Fruit fly (Drosophila melanogaster) whole organism, embryonic: ENCODE data around the gene raw.

ENCODE experiments used
- CG10321 ChIP-seq: fragments of 200-800 bp; sonication (Bioruptor generic); IDR thresholded peaks from 2 replicates; pipeline ENCODE4 v1.3.6; 2022; ENCODE audit warnings: missing biosample characterization, missing genetic modification characterization
- CG14667 ChIP-seq: fragments of 200-800 bp; sonication (Bioruptor generic); IDR thresholded peaks from 2 replicates; pipeline ENCODE4 v1.3.6; 2022; ENCODE audit warnings: missing biosample characterization, missing genetic modification characterization
- CG15601 ChIP-seq: fragments of 200-800 bp; sonication (Bioruptor generic); optimal IDR thresholded peaks from 3 replicates; lab custom pipeline; 2019; ENCODE audit warnings: missing biosample characterization, mild to moderate bottlenecking, missing genetic modification characterization, moderate library complexity
- CG17802 ChIP-seq: fragments of 200-800 bp; sonication (Bioruptor generic); optimal IDR thresholded peaks from 2 replicates; lab custom pipeline; 2018; ENCODE audit warnings: missing biosample characterization, mild to moderate bottlenecking, missing genetic modification characterization, moderate library complexity
- CHES-1-like ChIP-seq: fragments of 200-800 bp; sonication (Bioruptor generic); optimal IDR thresholded peaks from 2 replicates; lab custom pipeline; 2016; ENCODE audit warnings: missing biosample characterization, missing genetic modification characterization
- Med ChIP-seq: fragments of 200-800 bp; sonication (Bioruptor generic); peaks from one replicate; lab custom pipeline; 2016; ENCODE audit warnings: missing biosample characterization, missing genetic modification characterization, mild to moderate bottlenecking, inconsistent platforms, moderate library complexity
- Meics ChIP-seq: fragments of 200-800 bp; sonication (Bioruptor generic); optimal IDR thresholded peaks from 2 replicates; lab custom pipeline; 2017; ENCODE audit warnings: missing biosample characterization, mild to moderate bottlenecking, missing genetic modification characterization
- Mes4 ChIP-seq: fragments of 200-800 bp; sonication (Bioruptor generic); optimal IDR thresholded peaks from 2 replicates; lab custom pipeline; 2016; ENCODE audit warnings: missing biosample characterization, missing genetic modification characterization
- Stat92E ChIP-seq, 3 experiments: fragments of >200 bp in 2 of 3; fragments of 200-800 bp in 1 of 3; sonication (Bioruptor generic) in 1 of 3; optimal IDR thresholded peaks; 2 replicates each; lab custom pipeline; 2017 to 2019; ENCODE audit warnings: missing biosample characterization in 3 of 3, missing genetic modification characterization in 3 of 3, mild to moderate bottlenecking in 1 of 3, moderate library complexity in 1 of 3
- ac ChIP-seq: fragments of 200-800 bp; sonication (Bioruptor generic); optimal IDR thresholded peaks from 3 replicates; lab custom pipeline; 2017; ENCODE audit warnings: missing biosample characterization, mild to moderate bottlenecking, missing genetic modification characterization
- klu ChIP-seq: fragments of 200-800 bp; sonication (Bioruptor generic); IDR thresholded peaks from 2 replicates; pipeline ENCODE4 v1.3.6; 2022; ENCODE audit warnings: missing biosample characterization, missing genetic modification characterization
- nerfin-2 ChIP-seq: fragments of 200-800 bp; sonication (Bioruptor generic); IDR thresholded peaks from 2 replicates; pipeline ENCODE4 v1.3.6; 2022; ENCODE audit warnings: missing biosample characterization, missing genetic modification characterization; ENCODE audit not compliant: partially characterized antibody
- oc ChIP-seq: fragments of 200-800 bp; sonication (Bioruptor generic); optimal IDR thresholded peaks from 2 replicates; lab custom pipeline; 2018; ENCODE audit warnings: missing biosample characterization, mild to moderate bottlenecking, missing genetic modification characterization, moderate library complexity
- toy ChIP-seq: fragments of 200-800 bp; sonication (Bioruptor generic); IDR thresholded peaks from 2 replicates; pipeline ENCODE4 v1.3.6; 2022; ENCODE audit warnings: missing biosample characterization, missing genetic modification characterization

DNA sequence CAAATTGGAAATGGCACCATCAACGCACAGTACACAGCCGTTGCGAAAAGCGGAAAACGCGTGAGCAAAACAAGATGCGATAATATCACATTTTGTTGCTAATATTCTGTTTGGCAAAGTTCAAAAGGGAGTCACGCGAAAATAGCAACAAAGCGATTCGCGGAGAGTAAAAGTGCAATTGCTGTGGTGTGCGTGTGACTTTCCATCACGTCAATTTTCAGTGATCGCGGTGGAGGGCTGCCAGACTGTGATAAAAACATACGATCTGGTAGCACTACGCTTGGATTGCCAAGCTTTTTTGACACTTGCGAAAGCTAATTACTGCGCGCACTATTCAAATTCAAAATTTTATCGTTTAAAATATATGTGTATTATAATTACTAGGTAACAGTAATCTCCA is 31.0 kb downstream of the raw start, which contains the start of gene Hnf4:
- TF ChIP-seq ac (GFP tag; lab: Kevin White, UChicago) (no peak), CHES-1-like (GFP tag; lab: Kevin White, UChicago) (no peak), Mes4 (GFP tag; lab: Kevin White, UChicago) (no peak), klu (GFP tag; lab: Robert Waterston, UW) (no peak), Stat92E (GFP tag; optimal IDR thresholded peaks at IDR 0.05; lab: Kevin White, UChicago) (no peak), Meics (GFP tag; lab: Kevin White, UChicago) (no peak), CG17802 (tag; lab: Kevin White, UChicago) (no peak), CG10321 (no peak), CG15601 (tag; lab: Kevin White, UChicago) (no peak), Med (peak; percentile 63), CG14667 (GFP tag; lab: Robert Waterston, UW) (no peak), nerfin-2 (no peak), oc (tag; lab: Kevin White, UChicago) (no peak), toy (GFP tag; lab: Robert Waterston, UW) (no peak)
